Worm (Caenorhabditis elegans): ENCODE measurements around the gene Y9C2UA.1.

Gene Y9C2UA.1

ce11 chrII:9165762-9166460 lies 26.5 kb downstream of the Y9C2UA.1 start, which contains the start of gene W07A12.8:
TSS of gene W07A12.8 (minus strand) at chrII:9165812.
- TF ChIP-seq him-1 (tag; optimal IDR thresholded peaks at IDR 0.05) (no peak), dao-5 (tag; optimal IDR thresholded peaks at IDR 0.05) (no peak), W03F9.2 (tag; optimal IDR thresholded peaks at IDR 0.05) (no peak)

- TF ChIP-seq him-1 (tag; optimal IDR thresholded peaks at IDR 0.05) (no peak), W03F9.2 (tag; optimal IDR thresholded peaks at IDR 0.05) (no peak), dao-5 (tag; optimal IDR thresholded peaks at IDR 0.05) (no peak)
These were observed 28.3 kb downstream of the Y9C2UA.1 start, which contains the start of gene T23G7.3 for ce11 chrII:9167730-9168129. TSS of gene T23G7.3 (minus strand) at chrII:9167830.

- TF ChIP-seq him-1 (tag; optimal IDR thresholded peaks at IDR 0.05) (no peak), dao-5 (tag; optimal IDR thresholded peaks at IDR 0.05) (no peak), W03F9.2 (tag; optimal IDR thresholded peaks at IDR 0.05) (peak; percentile 10)
These were observed 30.1 kb downstream of the Y9C2UA.1 start, which contains the start of gene dpl-1 for ce11 chrII:9169450-9169960. TSS of gene dpl-1 (plus strand) at chrII:9169910.

- no peak for TF ChIP-seq W03F9.2 (tag; optimal IDR thresholded peaks at IDR 0.05)
- TF ChIP-seq dao-5 (tag; optimal IDR thresholded peaks at IDR 0.05): no peak
- TF ChIP-seq him-1 (tag; optimal IDR thresholded peaks at IDR 0.05): no peak
These were observed 30.6 kb downstream of the Y9C2UA.1 start for ce11 chrII:9170048-9170447.

- TF ChIP-seq W03F9.2 (tag; optimal IDR thresholded peaks at IDR 0.05) (no peak), him-1 (tag; optimal IDR thresholded peaks at IDR 0.05) (no peak), dao-5 (tag; optimal IDR thresholded peaks at IDR 0.05) (no peak)
These were observed 31.4 kb downstream of the Y9C2UA.1 start for ce11 chrII:9170851-9171250.

ce11 chrII:9171466-9172187 lies 32.2 kb downstream of the Y9C2UA.1 start:
- TF ChIP-seq him-1 (tag; optimal IDR thresholded peaks at IDR 0.05): no peak
- no peak for TF ChIP-seq W03F9.2 (tag; optimal IDR thresholded peaks at IDR 0.05)
- no peak for TF ChIP-seq dao-5 (tag; optimal IDR thresholded peaks at IDR 0.05)

ce11 chrII:9172849-9173248 lies 33.4 kb downstream of the Y9C2UA.1 start, which contains the start of gene T23G7.2:
TSS of gene T23G7.2 (minus strand) at chrII:9172949.
- no peak for TF ChIP-seq him-1 (tag; optimal IDR thresholded peaks at IDR 0.05)
- no peak for TF ChIP-seq dao-5 (tag; optimal IDR thresholded peaks at IDR 0.05)
- TF ChIP-seq W03F9.2 (tag; optimal IDR thresholded peaks at IDR 0.05): no peak

ce11 chrII:9173471-9173870 lies 34.0 kb downstream of the Y9C2UA.1 start:
- TF ChIP-seq W03F9.2 (tag; optimal IDR thresholded peaks at IDR 0.05): no peak
- no peak for TF ChIP-seq dao-5 (tag; optimal IDR thresholded peaks at IDR 0.05)
- TF ChIP-seq him-1 (tag; optimal IDR thresholded peaks at IDR 0.05): no peak

ce11 chrII:9176523-9176922 lies 37.1 kb downstream of the Y9C2UA.1 start:
- TF ChIP-seq him-1 (tag; optimal IDR thresholded peaks at IDR 0.05) (no peak), dao-5 (tag; optimal IDR thresholded peaks at IDR 0.05) (no peak), W03F9.2 (tag; optimal IDR thresholded peaks at IDR 0.05) (no peak)

ce11 chrII:9177080-9177479 lies 37.6 kb downstream of the Y9C2UA.1 start, which contains the start of the genes sec-5 and pir-1:
TSS of gene sec-5 (minus strand) at chrII:9177152.
TSS of gene pir-1 (plus strand) at chrII:9177300.
- TF ChIP-seq him-1 (tag; optimal IDR thresholded peaks at IDR 0.05): no peak
- TF ChIP-seq dao-5 (tag; optimal IDR thresholded peaks at IDR 0.05): no peak
- peak; percentile 11 for TF ChIP-seq W03F9.2 (tag; optimal IDR thresholded peaks at IDR 0.05)

ce11 chrII:9178811-9179210 lies 39.4 kb downstream of the Y9C2UA.1 start:
- no peak for TF ChIP-seq dao-5 (tag; optimal IDR thresholded peaks at IDR 0.05)
- no peak for TF ChIP-seq him-1 (tag; optimal IDR thresholded peaks at IDR 0.05)
- no peak for TF ChIP-seq W03F9.2 (tag; optimal IDR thresholded peaks at IDR 0.05)

- TF ChIP-seq dao-5 (tag; optimal IDR thresholded peaks at IDR 0.05) (no peak), him-1 (tag; optimal IDR thresholded peaks at IDR 0.05) (no peak), W03F9.2 (tag; optimal IDR thresholded peaks at IDR 0.05) (no peak)
These were observed 41.7 kb downstream of the Y9C2UA.1 start for ce11 chrII:9181155-9181554.

ce11 chrII:9185915-9186314 lies 46.5 kb downstream of the Y9C2UA.1 start:
- no peak for TF ChIP-seq W03F9.2 (tag; optimal IDR thresholded peaks at IDR 0.05)
- no peak for TF ChIP-seq him-1 (tag; optimal IDR thresholded peaks at IDR 0.05)
- TF ChIP-seq dao-5 (tag; optimal IDR thresholded peaks at IDR 0.05): no peak

- TF ChIP-seq him-1 (tag; optimal IDR thresholded peaks at IDR 0.05): no peak
- TF ChIP-seq dao-5 (tag; optimal IDR thresholded peaks at IDR 0.05): no peak
- TF ChIP-seq W03F9.2 (tag; optimal IDR thresholded peaks at IDR 0.05): no peak
These were observed 48.9 kb downstream of the Y9C2UA.1 start, which contains the start of gene sym-2 for ce11 chrII:9188380-9188779. TSS of gene sym-2 (minus strand) at chrII:9188480.

Measured in whole organism, L4/young adult.